Fruit fly (Drosophila melanogaster) whole organism, embryonic: ENCODE results near the gene Mybbp1A.
A peak's percentile ranks its signal among the peaks of the same experiment; 100 is the strongest.

ENCODE experiments used
- BEAF-32 ChIP-seq: fragments of 200-800 bp; sonication (Bioruptor generic); optimal IDR thresholded peaks from 3 replicates; lab custom pipeline; 2017; ENCODE audit warnings: missing biosample characterization, missing genetic modification characterization, mild to moderate bottlenecking, moderate library complexity, missing genetic modification reagents
- Bdp1 ChIP-seq: fragments of 200-800 bp; sonication (Bioruptor generic); optimal IDR thresholded peaks from 3 replicates; lab custom pipeline; 2016; ENCODE audit warnings: missing biosample characterization, missing genetic modification characterization
- CG10274 ChIP-seq: fragments of 200-800 bp; sonication (Bioruptor generic); optimal IDR thresholded peaks from 3 replicates; lab custom pipeline; 2017; ENCODE audit warnings: missing biosample characterization, mild to moderate bottlenecking, missing genetic modification characterization
- CG13287 ChIP-seq: fragments of 200-800 bp; sonication (Bioruptor generic); IDR thresholded peaks from 2 replicates; pipeline ENCODE4 v1.3.6; 2022; ENCODE audit warnings: missing biosample characterization, missing genetic modification characterization; ENCODE audit not compliant: partially characterized antibody
- CG13424 ChIP-seq: fragments of 200-800 bp; sonication (Bioruptor generic); optimal IDR thresholded peaks from 2 replicates; lab custom pipeline; 2019; ENCODE audit warnings: missing biosample characterization, mild to moderate bottlenecking, missing genetic modification characterization, moderate library complexity
- CG14965 ChIP-seq: fragments of 200-800 bp; sonication (Bioruptor generic); optimal IDR thresholded peaks from 2 replicates; lab custom pipeline; 2016; ENCODE audit warnings: missing biosample characterization, missing genetic modification characterization, borderline replicate concordance
- CG15073 ChIP-seq: fragments of 200-800 bp; sonication (Bioruptor generic); optimal IDR thresholded peaks from 2 replicates; lab custom pipeline; 2016; ENCODE audit warnings: missing biosample characterization, missing genetic modification characterization
- CG15269 ChIP-seq: fragments of 200-800 bp; sonication (Bioruptor generic); optimal IDR thresholded peaks from 2 replicates; lab custom pipeline; 2018; ENCODE audit warnings: missing biosample characterization, mild to moderate bottlenecking, missing genetic modification characterization, moderate library complexity
- CG16815 ChIP-seq: fragments of 200-800 bp; sonication (Bioruptor generic); optimal IDR thresholded peaks from 3 replicates; lab custom pipeline; 2017; ENCODE audit warnings: missing biosample characterization, mild to moderate bottlenecking, missing genetic modification characterization
- CG1792 ChIP-seq: fragments of 200-800 bp; sonication (Bioruptor generic); optimal IDR thresholded peaks from 2 replicates; lab custom pipeline; 2016; ENCODE audit warnings: missing biosample characterization, missing genetic modification characterization
- CG2712 ChIP-seq: fragments of 200-800 bp; optimal IDR thresholded peaks from 3 replicates; lab custom pipeline; 2019; ENCODE audit warnings: missing biosample characterization, mild to moderate bottlenecking, missing genetic modification characterization, moderate library complexity
- CG31441 ChIP-seq: fragments of 200-800 bp; sonication (Bioruptor generic); IDR thresholded peaks from 2 replicates; pipeline ENCODE4 v1.3.6; 2022; ENCODE audit warnings: missing biosample characterization, missing genetic modification characterization
- CG4707 ChIP-seq: fragments of 200-800 bp; sonication (Bioruptor generic); optimal IDR thresholded peaks from 2 replicates; lab custom pipeline; 2018; ENCODE audit warnings: missing biosample characterization, mild to moderate bottlenecking, missing genetic modification characterization, moderate library complexity
- CG7839 ChIP-seq: fragments of 200-800 bp; sonication (Bioruptor generic); optimal IDR thresholded peaks from 3 replicates; lab custom pipeline; 2018; ENCODE audit warnings: missing biosample characterization, mild to moderate bottlenecking, missing genetic modification characterization, moderate library complexity
- CG8281 ChIP-seq: fragments of 200-800 bp; sonication (Bioruptor generic); optimal IDR thresholded peaks from 2 replicates; lab custom pipeline; 2018; ENCODE audit warnings: missing biosample characterization, mild to moderate bottlenecking, missing genetic modification characterization, moderate library complexity
- CG9437 ChIP-seq: fragments of 200-800 bp; sonication (Bioruptor generic); optimal IDR thresholded peaks from 2 replicates; lab custom pipeline; 2018; ENCODE audit warnings: missing biosample characterization, mild to moderate bottlenecking, missing genetic modification characterization
- CG9727 ChIP-seq: fragments of 200-800 bp; sonication (Bioruptor generic); optimal IDR thresholded peaks from 3 replicates; lab custom pipeline; 2017; ENCODE audit warnings: missing biosample characterization, mild to moderate bottlenecking, missing genetic modification characterization
- D ChIP-seq, 2 experiments: fragments of 200-800 bp in 1 of 2; fragments of >200 bp in 1 of 2; sonication (Bioruptor generic) in 1 of 2; optimal IDR thresholded peaks; 2 replicates in 1 of 2; 3 replicates in 1 of 2; lab custom pipeline; 2017; ENCODE audit warnings: mild to moderate bottlenecking in 1 of 2, missing biosample characterization in 1 of 2, missing genetic modification characterization in 1 of 2, missing genetic modification reagents in 1 of 2
- Dp ChIP-seq: fragments of 200-800 bp; sonication (Bioruptor generic); optimal IDR thresholded peaks from 2 replicates; lab custom pipeline; 2018; ENCODE audit warnings: missing biosample characterization, mild to moderate bottlenecking, missing genetic modification characterization, moderate library complexity
- E2f1 ChIP-seq: fragments of 200-800 bp; sonication (Bioruptor generic); IDR thresholded peaks from 2 replicates; pipeline ENCODE4 v1.3.6; 2022; ENCODE audit warnings: missing biosample characterization, missing genetic modification characterization
- Fer1 ChIP-seq: fragments of 200-800 bp; sonication (Bioruptor generic); optimal IDR thresholded peaks from 2 replicates; lab custom pipeline; 2017; ENCODE audit warnings: missing biosample characterization, mild to moderate bottlenecking, missing genetic modification characterization
- H2.0 ChIP-seq: fragments of 200-800 bp; sonication (Bioruptor generic); IDR thresholded peaks from 2 replicates; pipeline ENCODE4 v1.3.6; 2022; ENCODE audit warnings: missing biosample characterization, missing genetic modification characterization
- Hand ChIP-seq: fragments of 200-800 bp; sonication (Bioruptor generic); optimal IDR thresholded peaks from 2 replicates; lab custom pipeline; 2017; ENCODE audit warnings: mild to moderate bottlenecking, missing biosample characterization, missing genetic modification reagents, missing genetic modification characterization
- HmgD ChIP-seq: fragments of 200-800 bp; sonication (Bioruptor generic); optimal IDR thresholded peaks from 3 replicates; lab custom pipeline; 2016; ENCODE audit warnings: missing biosample characterization, missing genetic modification characterization
- Hmx ChIP-seq: fragments of 200-800 bp; sonication (Bioruptor generic); optimal IDR thresholded peaks from 2 replicates; lab custom pipeline; 2016; ENCODE audit warnings: missing biosample characterization, missing genetic modification characterization
- Hr39 ChIP-seq: fragments of >200 bp; optimal IDR thresholded peaks from 2 replicates; lab custom pipeline; 2017
- Ravus ChIP-seq: fragments of 200-800 bp; sonication (Bioruptor generic); IDR thresholded peaks from 2 replicates; pipeline ENCODE4 v1.3.6; 2022; ENCODE audit warnings: missing biosample characterization, missing genetic modification characterization
- Rfx ChIP-seq: fragments of 200-800 bp; sonication (Bioruptor generic); IDR thresholded peaks from 2 replicates; pipeline ENCODE4 v1.3.6; 2022; ENCODE audit warnings: missing biosample characterization, missing genetic modification characterization
- Rx ChIP-seq: fragments of 200-800 bp; sonication (Bioruptor generic); IDR thresholded peaks from 2 replicates; pipeline ENCODE4 v1.3.6; 2022; ENCODE audit warnings: missing biosample characterization, missing genetic modification characterization
- aop ChIP-seq: fragments of 200-800 bp; sonication (Bioruptor generic); IDR thresholded peaks from 2 replicates; pipeline ENCODE4 v1.3.6; 2022; ENCODE audit warnings: missing biosample characterization, missing genetic modification characterization
- ato ChIP-seq: fragments of 200-800 bp; sonication (Bioruptor generic); IDR thresholded peaks from 2 replicates; pipeline ENCODE4 v1.3.6; 2022; ENCODE audit warnings: missing biosample characterization, missing genetic modification characterization; ENCODE audit not compliant: partially characterized antibody
- bsh ChIP-seq, 2 experiments: fragments of 200-800 bp; sonication (Bioruptor generic); optimal IDR thresholded peaks; 2 replicates each; lab custom pipeline; 2017 to 2018; ENCODE audit warnings: mild to moderate bottlenecking in 2 of 2, missing biosample characterization in 2 of 2, missing genetic modification characterization in 2 of 2, moderate library complexity in 1 of 2
- chinmo ChIP-seq: fragments of 200-800 bp; sonication (Bioruptor generic); IDR thresholded peaks from 4 replicates; pipeline ENCODE4 v1.3.6; 2022; ENCODE audit warnings: missing biosample characterization, missing genetic modification characterization; ENCODE audit not compliant: partially characterized antibody
- corto ChIP-seq: fragments of 200-800 bp; sonication (Bioruptor generic); optimal IDR thresholded peaks from 2 replicates; lab custom pipeline; 2016; ENCODE audit warnings: missing biosample characterization, mild to moderate bottlenecking, missing genetic modification characterization, moderate library complexity
- da ChIP-seq: fragments of 200-800 bp; sonication (Bioruptor generic); optimal IDR thresholded peaks from 2 replicates; lab custom pipeline; 2016; ENCODE audit warnings: missing biosample characterization, missing genetic modification characterization
- dan ChIP-seq: fragments of 200-800 bp; sonication (Bioruptor generic); IDR thresholded peaks from 2 replicates; pipeline ENCODE4 v1.3.6; 2022; ENCODE audit warnings: missing biosample characterization, missing genetic modification characterization
- fu2 ChIP-seq: fragments of 200-800 bp; sonication (Bioruptor generic); optimal IDR thresholded peaks from 2 replicates; lab custom pipeline; 2016; ENCODE audit warnings: missing biosample characterization, missing genetic modification characterization
- gce ChIP-seq: fragments of 200-800 bp; sonication (Bioruptor generic); IDR thresholded peaks from 3 replicates; pipeline ENCODE4 v1.3.6; 2022; ENCODE audit warnings: missing biosample characterization, missing genetic modification characterization
- grn ChIP-seq: fragments of 200-800 bp; sonication (Bioruptor generic); optimal IDR thresholded peaks from 3 replicates; lab custom pipeline; 2017; ENCODE audit warnings: missing biosample characterization, missing genetic modification characterization
- gsb ChIP-seq: fragments of 200-800 bp; sonication (Bioruptor generic); IDR thresholded peaks from 2 replicates; pipeline ENCODE4 v1.3.6; 2022; ENCODE audit warnings: missing biosample characterization, missing genetic modification characterization
- gt ChIP-seq: fragments of 200-800 bp; sonication (Bioruptor generic); IDR thresholded peaks from 2 replicates; pipeline ENCODE4 v1.3.6; 2022; ENCODE audit warnings: missing biosample characterization, missing genetic modification characterization
- hbn ChIP-seq: fragments of 200-800 bp; sonication (Bioruptor generic); IDR thresholded peaks from 2 replicates; pipeline ENCODE4 v1.3.6; 2022; ENCODE audit warnings: missing biosample characterization, missing genetic modification characterization; ENCODE audit not compliant: partially characterized antibody
- nerfin-1 ChIP-seq: fragments of 200-800 bp; sonication (Bioruptor generic); optimal IDR thresholded peaks from 3 replicates; lab custom pipeline; 2019; ENCODE audit warnings: missing biosample characterization, mild to moderate bottlenecking, missing genetic modification characterization, moderate library complexity
- nmo ChIP-seq: fragments of 200-800 bp; sonication (Bioruptor generic); optimal IDR thresholded peaks from 2 replicates; lab custom pipeline; 2018; ENCODE audit warnings: missing biosample characterization, mild to moderate bottlenecking, missing genetic modification characterization, moderate library complexity
- pb ChIP-seq: fragments of 200-800 bp; sonication (Bioruptor generic); optimal IDR thresholded peaks from 3 replicates; lab custom pipeline; 2016; ENCODE audit warnings: missing biosample characterization, missing genetic modification characterization
- psq ChIP-seq: fragments of 200-800 bp; sonication (Bioruptor generic); optimal IDR thresholded peaks from 2 replicates; lab custom pipeline; 2017; ENCODE audit warnings: missing biosample characterization, missing genetic modification characterization
- pum ChIP-seq: fragments of 200-800 bp; sonication (Bioruptor generic); optimal IDR thresholded peaks from 2 replicates; lab custom pipeline; 2016; ENCODE audit warnings: missing biosample characterization, missing genetic modification characterization
- row ChIP-seq: fragments of 200-800 bp; sonication (Bioruptor generic); IDR thresholded peaks from 3 replicates; pipeline ENCODE4 v1.3.6; 2022; ENCODE audit warnings: missing biosample characterization, missing genetic modification characterization
- sisA ChIP-seq: fragments of 200-800 bp; sonication (Bioruptor generic); IDR thresholded peaks from 2 replicates; pipeline ENCODE4 v1.3.6; 2022; ENCODE audit warnings: missing biosample characterization, missing genetic modification characterization
- stwl ChIP-seq: fragments of 200-800 bp; sonication (Bioruptor generic); optimal IDR thresholded peaks from 3 replicates; lab custom pipeline; 2018; ENCODE audit warnings: missing biosample characterization, mild to moderate bottlenecking, missing genetic modification characterization, moderate library complexity

Gene Mybbp1A

DNA sequence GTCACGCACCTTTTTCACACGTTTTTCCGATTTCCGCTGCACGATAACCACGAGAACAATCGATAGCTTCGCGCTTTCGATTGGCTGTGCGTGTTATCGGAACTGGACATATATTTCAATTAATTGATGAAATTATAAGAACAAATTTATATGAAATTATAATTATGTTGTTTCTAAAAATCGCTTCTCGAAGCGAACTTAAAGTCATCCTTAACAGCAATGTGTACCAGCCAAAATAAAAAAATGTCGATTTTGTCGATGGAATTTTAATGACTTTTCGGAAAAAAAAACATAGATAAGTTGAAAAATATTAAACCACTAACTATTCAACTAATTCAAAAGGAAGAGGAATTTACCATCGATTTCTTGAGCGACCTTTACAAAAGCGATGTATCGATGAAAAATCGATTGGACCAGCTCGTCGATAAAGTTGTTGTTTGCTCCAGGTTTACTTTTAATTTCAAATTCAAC, 4.4 kb upstream of the Mybbp1A start, which contains the start of the genes CG13364 and Hinfp (continued):
- TF ChIP-seq psq (no peak), CG8281 (tag; lab: Kevin White, UChicago) (no peak), CG15269 (no peak), CG9727 (GFP tag; lab: Kevin White, UChicago) (peak; percentile 30), Rfx (GFP tag; lab: Robert Waterston, UW) (no peak), Hr39 (lab: Kevin White, UChicago) (no peak), pum (no peak), CG7839 (peak; percentile 0), aop (GFP tag; lab: Robert Waterston, UW) (no peak), fu2 (no peak), CG31441 (GFP tag; lab: Robert Waterston, UW) (peak; percentile 39; the same call in 1 of the 2 replicates), H2.0 (GFP tag; lab: Robert Waterston, UW) (no peak), gt (GFP tag; lab: Robert Waterston, UW) (no peak), grn (GFP tag; lab: Kevin White, UChicago) (no peak), Rx (GFP tag; lab: Robert Waterston, UW) (no peak), CG13424 (tag; lab: Kevin White, UChicago) (no peak), sisA (no peak), CG14965 (no peak), E2f1 (GFP tag; lab: Robert Waterston, UW) (no peak), hbn (peak; percentile 64; the same call in 1 of the 2 replicates), row (GFP tag; lab: Robert Waterston, UW) (peak; percentile 23; the same call in 1 of the 3 replicates), Dp (GFP tag; lab: Kevin White, UChicago) (peak; percentile 37), da (GFP tag; lab: Kevin White, UChicago) (no peak), nmo (GFP tag; lab: Kevin White, UChicago) (peak; percentile 33), HmgD (GFP tag; lab: Kevin White, UChicago) (no peak), nerfin-1 (tag; lab: Kevin White, UChicago) (peak; percentile 10), CG4707 (GFP tag; lab: Kevin White, UChicago) (no peak), Bdp1 (GFP tag; lab: Kevin White, UChicago) (no peak), Fer1 (GFP tag; lab: Kevin White, UChicago) (peak; percentile 37), Hand (GFP tag; lab: Kevin White, UChicago) (no peak), CG2712 (peak; percentile 32), gsb (no peak), ato (GFP tag; lab: Robert Waterston, UW) (peak; percentile 54), corto (GFP tag; lab: Kevin White, UChicago) (no peak), chinmo (GFP tag; lab: Robert Waterston, UW) (peak; percentile 80; the same call in 1 of the 4 replicates), pb (GFP tag; lab: Kevin White, UChicago) (no peak), CG13287 (peak; percentile 75), CG1792 (no peak), Hmx (GFP tag; lab: Kevin White, UChicago) (no peak), bsh (GFP tag; optimal IDR thresholded peaks at IDR 0.05; lab: Kevin White, UChicago) (no peak), BEAF-32 (peak; percentile 75), stwl (peak; percentile 54), D (optimal IDR thresholded peaks at IDR 0.05; lab: Kevin White, UChicago) (no peak), D (GFP tag; optimal IDR thresholded peaks at IDR 0.05; lab: Kevin White, UChicago) (no peak), CG15073 (no peak), dan (GFP tag; lab: Robert Waterston, UW) (no peak), Ravus (GFP tag; lab: Robert Waterston, UW) (no peak), CG9437 (GFP tag; lab: Kevin White, UChicago) (no peak), gce (GFP tag; lab: Robert Waterston, UW) (no peak), CG16815 (GFP tag; lab: Kevin White, UChicago) (no peak), CG10274 (GFP tag; lab: Kevin White, UChicago) (no peak)
